Worm (Caenorhabditis elegans) whole organism, L1 larva: ENCODE results near the gene cpb-2.

Source experiments
- ama-1 ChIP-seq: fragments of 150-350 bp; optimal IDR thresholded peaks from 2 replicates; lab custom pipeline; 2014
- ceh-63 ChIP-seq: fragments of 200-800 bp; sonication (Bioruptor generic); optimal IDR thresholded peaks from 2 replicates; lab custom pipeline; 2018; ENCODE audit warnings: mild to moderate bottlenecking, missing genetic modification characterization, missing compliant biosample characterization
- ceh-88 ChIP-seq: fragments of 200-800 bp; sonication (Bioruptor generic); IDR thresholded peaks from 2 replicates; pipeline ENCODE4 v1.3.6; 2022; ENCODE audit warnings: missing genetic modification characterization, missing compliant biosample characterization
- ceh-90 ChIP-seq: sonication (generic microtip); optimal IDR thresholded peaks from 2 replicates; lab custom pipeline; 2016; ENCODE audit warnings: missing genetic modification characterization, missing compliant biosample characterization
- ces-1 ChIP-seq: fragments of 150-350 bp; optimal IDR thresholded peaks from 2 replicates; lab custom pipeline; 2014; ENCODE audit warnings: missing biosample characterization, missing genetic modification reagents, missing genetic modification characterization
- dsc-1 ChIP-seq: sonication (generic microtip); optimal IDR thresholded peaks from 2 replicates; lab custom pipeline; 2016; ENCODE audit warnings: mild to moderate bottlenecking, missing genetic modification characterization, missing compliant biosample characterization
- egl-13 ChIP-seq: sonication (generic microtip); optimal IDR thresholded peaks from 2 replicates; lab custom pipeline; 2016; ENCODE audit warnings: missing genotype, missing genetic modification reagents, missing genetic modification characterization, missing compliant biosample characterization
- egl-27 ChIP-seq, 2 experiments: fragments of 150-350 bp in 1 of 2; sonication (generic microtip); optimal IDR thresholded peaks; 3 replicates each; lab custom pipeline; 2017 to 2018; ENCODE audit warnings: missing biosample characterization in 2 of 2, missing genetic modification characterization in 2 of 2, missing genetic modification reagents in 2 of 2
- elt-3 ChIP-seq, 6 experiments: fragments of 150-350 bp in 1 of 6; sonication (generic microtip); optimal IDR thresholded peaks; 2 replicates each; lab custom pipeline; 2017 to 2018; ENCODE audit warnings: missing biosample characterization in 6 of 6, missing genetic modification characterization in 6 of 6, inconsistent platforms in 1 of 6
- fkh-10 ChIP-seq: sonication (generic microtip); optimal IDR thresholded peaks from 2 replicates; lab custom pipeline; 2017; ENCODE audit warnings: missing biosample characterization, missing genetic modification reagents, missing genetic modification characterization
- fkh-4 ChIP-seq: sonication (generic microtip); optimal IDR thresholded peaks from 2 replicates; lab custom pipeline; 2016; ENCODE audit warnings: missing compliant biosample characterization, missing genetic modification characterization, borderline replicate concordance
- irx-1 ChIP-seq: sonication (generic microtip); optimal IDR thresholded peaks from 2 replicates; lab custom pipeline; 2016; ENCODE audit warnings: missing genetic modification characterization, missing compliant biosample characterization
- jun-1 ChIP-seq: fragments of 150-350 bp; optimal IDR thresholded peaks from 2 replicates; lab custom pipeline; 2014; ENCODE audit warnings: missing biosample characterization, missing genetic modification reagents, missing genetic modification characterization
- lin-14 ChIP-seq: fragments of 200-800 bp; sonication (Bioruptor generic); optimal IDR thresholded peaks from 2 replicates; lab custom pipeline; 2018; ENCODE audit warnings: mild to moderate bottlenecking, missing genetic modification characterization, moderate library complexity, missing compliant biosample characterization
- lin-35 ChIP-seq, 2 experiments: fragments of 150-350 bp; optimal IDR thresholded peaks; 2 replicates each; lab custom pipeline; 2014; ENCODE audit warnings: missing biosample characterization in 2 of 2, missing genetic modification characterization in 2 of 2, missing genetic modification reagents in 2 of 2
- lsy-2 ChIP-seq, 2 experiments: fragments of 150-350 bp; optimal IDR thresholded peaks; 2 replicates each; lab custom pipeline; 2014; ENCODE audit warnings: missing biosample characterization in 2 of 2, missing genetic modification characterization in 2 of 2
- mef-2 ChIP-seq: fragments of 150-350 bp; optimal IDR thresholded peaks from 2 replicates; lab custom pipeline; 2014; ENCODE audit warnings: missing biosample characterization, missing genetic modification characterization
- nhr-76 ChIP-seq: sonication (generic microtip); optimal IDR thresholded peaks from 2 replicates; lab custom pipeline; 2017; ENCODE audit warnings: missing biosample characterization, missing genetic modification characterization
- tbx-2 ChIP-seq: sonication (generic microtip); optimal IDR thresholded peaks from 2 replicates; lab custom pipeline; 2016; ENCODE audit warnings: missing genetic modification characterization, missing compliant biosample characterization
- unc-30 ChIP-seq: sonication (generic microtip); optimal IDR thresholded peaks from 2 replicates; lab custom pipeline; 2017; ENCODE audit warnings: missing biosample characterization, missing genetic modification characterization
- vab-15 ChIP-seq: sonication (generic microtip); optimal IDR thresholded peaks from 2 replicates; lab custom pipeline; 2017; ENCODE audit warnings: missing genotype, mild to moderate bottlenecking, missing genetic modification characterization, missing compliant biosample characterization
- ztf-4 ChIP-seq: fragments of 150-350 bp; optimal IDR thresholded peaks from 2 replicates; lab custom pipeline; 2014; ENCODE audit warnings: missing biosample characterization, missing genetic modification characterization

cpb-2 gene

DNA sequence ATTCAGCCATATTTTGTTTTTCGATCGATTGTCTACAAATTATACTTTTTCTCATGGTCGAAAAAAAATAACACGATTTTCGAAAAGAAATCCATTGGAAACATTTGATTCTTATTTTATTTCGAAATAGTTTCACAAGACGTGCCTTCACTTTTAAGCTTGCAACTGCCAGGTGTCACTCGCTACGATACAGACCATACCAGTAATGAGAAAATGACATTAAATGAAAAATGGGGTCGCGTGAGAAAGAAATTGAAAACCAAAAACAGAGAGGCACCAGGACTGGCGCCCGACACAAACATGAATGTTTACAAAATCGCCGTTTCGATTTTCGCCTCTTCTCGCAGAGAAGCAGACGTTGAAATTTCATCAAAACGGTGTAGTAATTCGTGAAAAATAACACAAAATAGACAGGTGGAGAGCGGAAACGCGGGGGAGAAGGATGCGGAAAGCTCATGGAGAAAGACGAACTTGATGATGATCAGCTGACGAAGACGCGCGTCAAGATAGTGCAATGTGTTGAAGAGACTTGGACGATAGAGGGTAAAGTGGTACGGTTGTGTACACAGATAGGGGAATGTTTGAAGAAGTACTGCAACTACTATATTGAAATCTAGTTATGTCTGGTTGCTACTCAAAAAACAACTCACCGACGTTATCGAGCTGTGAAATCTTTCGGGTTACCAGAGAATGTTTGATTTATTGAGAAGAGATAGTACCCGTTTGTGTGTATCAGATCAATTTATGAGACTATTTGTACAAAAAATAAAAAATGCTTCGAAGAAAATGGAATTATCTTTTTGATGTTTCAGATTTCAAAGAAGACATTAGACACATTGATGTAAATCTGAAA is 43.7 kb downstream of the cpb-2 start (continued):
- TF ChIP-seq jun-1 (tag; lab: Kevin White, UChicago) (no peak), irx-1 (no peak), egl-13 (tag; lab: Kevin White, UChicago) (no peak), ces-1 (GFP tag; lab: Kevin White, UChicago) (no peak), ama-1 (lab: Kevin White, UChicago) (no peak), elt-3 (tag; optimal IDR thresholded peaks at IDR 0.05; lab: Kevin White, UChicago) (peak in 1 of 6 experiments; percentile 35), ztf-4 (tag; lab: Kevin White, UChicago) (no peak), mef-2 (tag; lab: Kevin White, UChicago) (no peak), lin-35 (GFP tag; optimal IDR thresholded peaks at IDR 0.05; lab: Kevin White, UChicago) (peak in 1 of 2 experiments; percentile 45), fkh-10 (no peak), vab-15 (tag; lab: Kevin White, UChicago) (no peak), dsc-1 (tag; lab: Kevin White, UChicago) (no peak), ceh-90 (tag; lab: Kevin White, UChicago) (no peak), egl-27 (tag; optimal IDR thresholded peaks at IDR 0.05; lab: Kevin White, UChicago) (no peak)

DNA sequence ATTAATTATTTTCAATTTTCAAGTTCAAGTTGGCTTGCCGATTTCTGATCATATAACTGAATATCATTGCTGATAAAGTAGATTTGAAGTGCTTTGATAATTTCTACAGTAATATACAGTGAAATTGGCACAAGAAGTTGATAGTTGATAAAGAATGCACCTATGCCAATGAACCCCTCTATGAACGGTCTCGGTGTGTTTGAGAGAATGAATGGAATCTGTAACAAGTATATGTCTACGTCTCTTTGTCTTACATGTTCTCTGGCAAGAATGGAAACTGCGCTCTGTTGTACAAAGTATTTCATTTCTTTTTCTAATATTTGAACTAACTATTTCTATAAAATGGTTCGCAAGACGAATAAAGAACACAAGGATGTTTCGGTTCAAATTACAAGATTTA is 49.2 kb downstream of the cpb-2 start, which contains the start of gene T24H7.8:
Gene T24H7.8, plus strand, starts transcription at position 301 of the 400 bp plus-strand sequence.
- TF ChIP-seq ceh-63 (GFP tag; lab: Kevin White, UChicago) (no peak), tbx-2 (tag; lab: Kevin White, UChicago) (no peak), ceh-88 (GFP tag; lab: Robert Waterston, UW) (no peak), lin-14 (GFP tag; lab: Kevin White, UChicago) (no peak), vab-15 (tag; lab: Kevin White, UChicago) (no peak), lsy-2 (tag; optimal IDR thresholded peaks at IDR 0.05; lab: Kevin White, UChicago) (no peak), jun-1 (tag; lab: Kevin White, UChicago) (no peak), unc-30 (no peak), ceh-90 (tag; lab: Kevin White, UChicago) (no peak)

DNA sequence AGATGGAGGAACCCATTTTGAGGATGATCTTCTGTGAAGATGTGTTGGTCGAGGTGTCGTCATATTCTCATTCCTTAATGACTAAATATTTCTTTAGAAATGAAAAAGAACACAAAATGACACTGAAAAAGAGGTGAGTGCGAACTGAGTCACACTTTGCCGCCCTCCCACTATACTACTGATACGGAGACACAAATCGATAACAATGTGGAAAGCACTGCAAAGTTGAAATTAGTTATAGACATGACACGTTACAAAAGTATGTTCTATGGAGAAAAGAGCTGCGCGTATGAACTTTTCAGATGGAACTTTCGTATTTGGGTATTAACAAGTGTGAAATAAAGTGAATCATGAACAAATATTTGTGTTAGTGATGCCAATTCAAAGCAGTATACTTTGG is 51.6 kb downstream of the cpb-2 start, which contains the start of gene tat-4:
Gene tat-4, minus strand, starts transcription at position 117 of the 400 bp plus-strand sequence.
- TF ChIP-seq fkh-4 (no peak), lin-35 (GFP tag; optimal IDR thresholded peaks at IDR 0.05; lab: Kevin White, UChicago) (peak in 1 of 2 experiments; percentile 26), nhr-76 (tag; lab: Kevin White, UChicago) (no peak), elt-3 (tag; optimal IDR thresholded peaks at IDR 0.05; lab: Kevin White, UChicago) (no peak)
